Worm (Caenorhabditis elegans) whole organism, L1 larva: ENCODE data around the gene ttbk-3.

Experiments
- C16A3.4 ChIP-seq: fragments of 150-350 bp; optimal IDR thresholded peaks from 2 replicates; lab custom pipeline; 2014; ENCODE audit warnings: missing biosample characterization, missing genetic modification characterization
- Y116A8C.19 ChIP-seq: sonication (generic microtip); optimal IDR thresholded peaks from 2 replicates; lab custom pipeline; 2016; ENCODE audit warnings: missing compliant biosample characterization, missing genetic modification characterization, borderline replicate concordance
- alr-1 ChIP-seq: fragments of 200-800 bp; sonication (Bioruptor generic); optimal IDR thresholded peaks from 2 replicates; lab custom pipeline; 2018; ENCODE audit warnings: borderline replicate concordance, mild to moderate bottlenecking, missing genetic modification characterization, missing compliant biosample characterization
- blmp-1 ChIP-seq: fragments of 150-350 bp; optimal IDR thresholded peaks from 2 replicates; lab custom pipeline; 2014; ENCODE audit warnings: missing biosample characterization, missing genetic modification characterization
- ceh-63 ChIP-seq: fragments of 200-800 bp; sonication (Bioruptor generic); optimal IDR thresholded peaks from 2 replicates; lab custom pipeline; 2018; ENCODE audit warnings: mild to moderate bottlenecking, missing genetic modification characterization, missing compliant biosample characterization
- ceh-82 ChIP-seq, 3 experiments: fragments of 150-350 bp in 1 of 3; sonication (generic microtip) in 2 of 3; optimal IDR thresholded peaks; 2 replicates each; lab custom pipeline; 2014 to 2017; ENCODE audit warnings: missing biosample characterization in 3 of 3, missing genetic modification characterization in 3 of 3
- ceh-88 ChIP-seq: fragments of 200-800 bp; sonication (Bioruptor generic); IDR thresholded peaks from 2 replicates; pipeline ENCODE4 v1.3.6; 2022; ENCODE audit warnings: missing genetic modification characterization, missing compliant biosample characterization
- ces-1 ChIP-seq: fragments of 150-350 bp; optimal IDR thresholded peaks from 2 replicates; lab custom pipeline; 2014; ENCODE audit warnings: missing biosample characterization, missing genetic modification reagents, missing genetic modification characterization
- efl-1 ChIP-seq, 4 experiments: fragments of 150-350 bp; optimal IDR thresholded peaks in 3 of 4; peaks in 1 of 4; 1 replicate in 1 of 4; 2 replicates in 3 of 4; lab custom pipeline; 2014; ENCODE audit warnings: missing biosample characterization in 2 of 4, missing genetic modification characterization in 2 of 4, missing genetic modification reagents in 2 of 4
- elt-2 ChIP-seq: sonication (generic microtip); optimal IDR thresholded peaks from 2 replicates; lab custom pipeline; 2016; ENCODE audit warnings: missing genetic modification characterization, mild to moderate bottlenecking, inconsistent platforms, missing compliant biosample characterization, missing genetic modification reagents
- fkh-10 ChIP-seq: sonication (generic microtip); optimal IDR thresholded peaks from 2 replicates; lab custom pipeline; 2017; ENCODE audit warnings: missing biosample characterization, missing genetic modification reagents, missing genetic modification characterization
- grh-1 ChIP-seq: fragments of 200-800 bp; sonication (Bioruptor generic); IDR thresholded peaks from 2 replicates; pipeline ENCODE4 v1.3.6; 2022; ENCODE audit warnings: missing genetic modification reagents, missing genetic modification characterization, missing compliant biosample characterization
- hlh-17 ChIP-seq: fragments of 200-800 bp; sonication (Bioruptor generic); optimal IDR thresholded peaks from 2 replicates; lab custom pipeline; 2018; ENCODE audit warnings: missing genetic modification characterization, mild to moderate bottlenecking, missing compliant biosample characterization, moderate library complexity, borderline replicate concordance
- lin-14 ChIP-seq: fragments of 200-800 bp; sonication (Bioruptor generic); optimal IDR thresholded peaks from 2 replicates; lab custom pipeline; 2018; ENCODE audit warnings: mild to moderate bottlenecking, missing genetic modification characterization, moderate library complexity, missing compliant biosample characterization
- lin-35 ChIP-seq, 2 experiments: fragments of 150-350 bp; optimal IDR thresholded peaks; 2 replicates each; lab custom pipeline; 2014; ENCODE audit warnings: missing biosample characterization in 2 of 2, missing genetic modification characterization in 2 of 2, missing genetic modification reagents in 2 of 2
- lin-39 ChIP-seq: fragments of 150-350 bp; optimal IDR thresholded peaks from 2 replicates; lab custom pipeline; 2014; ENCODE audit warnings: missing biosample characterization, missing genetic modification reagents, missing genetic modification characterization
- lsy-2 ChIP-seq, 2 experiments: fragments of 150-350 bp; optimal IDR thresholded peaks; 2 replicates each; lab custom pipeline; 2014; ENCODE audit warnings: missing biosample characterization in 2 of 2, missing genetic modification characterization in 2 of 2
- mab-9 ChIP-seq: fragments of 200-800 bp; sonication (Bioruptor generic); IDR thresholded peaks from 2 replicates; pipeline ENCODE4 v1.3.6; 2022; ENCODE audit warnings: missing genetic modification reagents, missing genetic modification characterization, missing compliant biosample characterization
- mdl-1 ChIP-seq, 2 experiments: fragments of 150-350 bp; optimal IDR thresholded peaks; 2 replicates each; lab custom pipeline; 2014 to 2017; ENCODE audit warnings: missing biosample characterization in 2 of 2, missing genetic modification characterization in 2 of 2, inconsistent platforms in 1 of 2
- mep-1 ChIP-seq: fragments of 150-350 bp; optimal IDR thresholded peaks from 2 replicates; lab custom pipeline; 2014; ENCODE audit warnings: missing biosample characterization, missing genetic modification characterization
- nhr-11 ChIP-seq: fragments of 150-350 bp; optimal IDR thresholded peaks from 2 replicates; lab custom pipeline; 2014; ENCODE audit warnings: missing biosample characterization, missing genetic modification characterization
- nhr-19 ChIP-seq: fragments of 200-800 bp; sonication (Bioruptor generic); conservative IDR thresholded peaks from 2 replicates; pipeline ENCODE4 v1.3.6; 2022; ENCODE audit warnings: missing genetic modification characterization, missing compliant biosample characterization
- nhr-20 ChIP-seq: sonication (generic microtip); optimal IDR thresholded peaks from 2 replicates; lab custom pipeline; 2016; ENCODE audit warnings: mild to moderate bottlenecking, missing genetic modification characterization, missing compliant biosample characterization
- nhr-47 ChIP-seq: sonication (generic microtip); optimal IDR thresholded peaks from 2 replicates; lab custom pipeline; 2016; ENCODE audit warnings: mild to moderate bottlenecking, missing genetic modification characterization, moderate library complexity, missing compliant biosample characterization
- nhr-71 ChIP-seq: sonication (generic microtip); optimal IDR thresholded peaks from 2 replicates; lab custom pipeline; 2016; ENCODE audit warnings: mild to moderate bottlenecking, missing genetic modification characterization, moderate library complexity, missing compliant biosample characterization
- nhr-77 ChIP-seq: fragments of 150-350 bp; optimal IDR thresholded peaks from 2 replicates; lab custom pipeline; 2014; ENCODE audit warnings: missing biosample characterization, missing genetic modification characterization
- nhr-85 ChIP-seq: sonication (generic microtip); peaks from one replicate; lab custom pipeline; 2016; ENCODE audit warnings: missing genetic modification characterization, inconsistent platforms, missing compliant biosample characterization
- pag-3 ChIP-seq: sonication (generic microtip); optimal IDR thresholded peaks from 2 replicates; lab custom pipeline; 2017; ENCODE audit warnings: missing genetic modification characterization, mild to moderate bottlenecking, missing compliant biosample characterization, antibody characterized with exemption, borderline replicate concordance; ENCODE audit not compliant: insufficient read depth
- pax-3 ChIP-seq: fragments of 200-800 bp; sonication (Bioruptor generic); optimal IDR thresholded peaks from 2 replicates; lab custom pipeline; 2018; ENCODE audit warnings: mild to moderate bottlenecking, missing genetic modification characterization, moderate library complexity, missing compliant biosample characterization
- rnt-1 ChIP-seq: sonication (generic microtip); optimal IDR thresholded peaks from 2 replicates; lab custom pipeline; 2016; ENCODE audit warnings: mild to moderate bottlenecking, missing genetic modification characterization, moderate library complexity, missing compliant biosample characterization
- skn-1 ChIP-seq: fragments of 150-350 bp; optimal IDR thresholded peaks from 2 replicates; lab custom pipeline; 2014; ENCODE audit warnings: missing biosample characterization, missing genetic modification characterization
- snu-23 ChIP-seq: sonication (generic microtip); optimal IDR thresholded peaks from 2 replicates; lab custom pipeline; 2016; ENCODE audit warnings: missing genetic modification characterization, missing compliant biosample characterization
- sptf-1 ChIP-seq: fragments of 150-350 bp; optimal IDR thresholded peaks from 2 replicates; lab custom pipeline; 2014; ENCODE audit warnings: missing biosample characterization, missing genetic modification characterization
- swsn-7 ChIP-seq: sonication (generic microtip); optimal IDR thresholded peaks from 2 replicates; lab custom pipeline; 2016; ENCODE audit warnings: missing genetic modification characterization, missing compliant biosample characterization
- tbx-2 ChIP-seq: sonication (generic microtip); optimal IDR thresholded peaks from 2 replicates; lab custom pipeline; 2016; ENCODE audit warnings: missing genetic modification characterization, missing compliant biosample characterization
- unc-30 ChIP-seq: sonication (generic microtip); optimal IDR thresholded peaks from 2 replicates; lab custom pipeline; 2017; ENCODE audit warnings: missing biosample characterization, missing genetic modification characterization
- unc-86 ChIP-seq: sonication (generic microtip); optimal IDR thresholded peaks from 2 replicates; lab custom pipeline; 2016; ENCODE audit warnings: missing genetic modification characterization, missing compliant biosample characterization
- unc-98 ChIP-seq: fragments of 200-800 bp; sonication (Bioruptor generic); IDR thresholded peaks from 2 replicates; pipeline ENCODE4 v1.3.6; 2022; ENCODE audit warnings: missing genetic modification characterization, missing compliant biosample characterization
- xbp-1 ChIP-seq: sonication (generic microtip); optimal IDR thresholded peaks from 2 replicates; lab custom pipeline; 2016; ENCODE audit warnings: missing genetic modification characterization, missing compliant biosample characterization

The ttbk-3 gene

ce11 chrIV:9873837-9874236 is 15.9 kb downstream of the ttbk-3 start (continued):
- TF ChIP-seq fkh-10 (no peak), blmp-1 (peak; percentile 41)
- TF ChIP-seq, all 84 proteins: peak for 26

DNA sequence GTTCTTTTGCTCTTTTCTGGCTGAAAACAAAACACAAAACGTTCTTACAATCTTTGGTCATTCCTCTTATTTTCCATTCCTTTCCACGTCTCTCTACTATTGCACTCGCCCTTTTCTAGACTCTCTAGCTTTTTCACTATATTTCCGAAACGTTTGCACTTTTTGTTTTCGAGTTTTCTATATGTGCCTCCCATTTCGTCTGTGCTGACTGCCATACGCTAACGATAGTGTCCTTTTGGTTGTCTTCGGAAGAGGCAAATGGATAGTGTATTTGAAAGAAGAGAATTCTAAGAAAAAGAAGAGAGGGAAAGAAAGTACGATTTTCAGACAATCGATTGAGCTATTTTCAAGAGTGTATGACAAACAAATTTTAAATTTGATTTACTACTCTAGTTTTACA is 17.0 kb downstream of the ttbk-3 start:
- peak in 1 of 2 experiments; percentile 26 for TF ChIP-seq lin-35 (GFP tag; optimal IDR thresholded peaks at IDR 0.05; lab: Kevin White, UChicago)
- TF ChIP-seq skn-1 (tag; lab: Kevin White, UChicago) = no peak
- peak in 1 of 3 experiments; percentile 22 for TF ChIP-seq ceh-82 (tag; optimal IDR thresholded peaks at IDR 0.05; lab: Kevin White, UChicago)
- no peak for TF ChIP-seq pax-3 (tag; lab: Kevin White, UChicago)
- TF ChIP-seq mdl-1 (tag; optimal IDR thresholded peaks at IDR 0.05; lab: Kevin White, UChicago) = no peak
- peak; percentile 8 for TF ChIP-seq snu-23 (GFP tag; lab: Kevin White, UChicago)
- TF ChIP-seq elt-2 (tag; lab: Kevin White, UChicago) = peak; percentile 39
- peak; percentile 14 for TF ChIP-seq mep-1 (tag; lab: Kevin White, UChicago)
- peak in 1 of 2 experiments; percentile 11 for TF ChIP-seq lsy-2 (tag; optimal IDR thresholded peaks at IDR 0.05; lab: Kevin White, UChicago)
- TF ChIP-seq C16A3.4 = no peak
- peak; percentile 64 for TF ChIP-seq lin-14 (GFP tag; lab: Kevin White, UChicago)
- TF ChIP-seq rnt-1 (tag; lab: Kevin White, UChicago) = peak; percentile 3
- no peak for TF ChIP-seq nhr-11
- TF ChIP-seq hlh-17 (GFP tag; lab: Kevin White, UChicago) = no peak
- TF ChIP-seq nhr-71 (tag; lab: Kevin White, UChicago) = peak; percentile 37

ce11 chrIV:9872210-9872609 is 17.5 kb downstream of the ttbk-3 start:
- TF ChIP-seq tbx-2 = no peak
- peak in 1 of 2 experiments; percentile 29 for TF ChIP-seq lsy-2 (tag; optimal IDR thresholded peaks at IDR 0.05; lab: Kevin White, UChicago)
- TF ChIP-seq lin-39 = no peak
- no peak for TF ChIP-seq ceh-82 (tag; optimal IDR thresholded peaks at IDR 0.05; lab: Kevin White, UChicago)
- TF ChIP-seq unc-98 = no peak
- TF ChIP-seq nhr-85 (tag; lab: Kevin White, UChicago) = peak; percentile 86
- TF ChIP-seq efl-1 (optimal IDR thresholded peaks at IDR 0.05; lab: Kevin White, UChicago) = no peak
- peak in 1 of 2 experiments; percentile 53 for TF ChIP-seq efl-1 (GFP tag; optimal IDR thresholded peaks at IDR 0.05 in 1 of 2; lab: Kevin White, UChicago)
- peak; percentile 52 for TF ChIP-seq nhr-20

- TF ChIP-seq nhr-77 (peak; percentile 16), unc-86 (tag; lab: Kevin White, UChicago) (no peak), swsn-7 (tag; lab: Kevin White, UChicago) (no peak), ceh-82 (tag; optimal IDR thresholded peaks at IDR 0.05; lab: Kevin White, UChicago) (no peak), lin-14 (GFP tag; lab: Kevin White, UChicago) (peak; percentile 31), grh-1 (GFP tag; lab: Robert Waterston, UW) (no peak), snu-23 (GFP tag; lab: Kevin White, UChicago) (no peak), ceh-88 (no peak), alr-1 (tag; lab: Kevin White, UChicago) (no peak), ceh-63 (GFP tag; lab: Kevin White, UChicago) (no peak), mep-1 (tag; lab: Kevin White, UChicago) (no peak), Y116A8C.19 (no peak), elt-2 (tag; lab: Kevin White, UChicago) (no peak), sptf-1 (tag; lab: Kevin White, UChicago) (no peak), tbx-2 (peak; percentile 45), unc-30 (tag; lab: Kevin White, UChicago) (no peak), nhr-47 (tag; lab: Kevin White, UChicago) (no peak), xbp-1 (tag; lab: Kevin White, UChicago) (no peak), fkh-10 (no peak), unc-98 (no peak), nhr-19 (GFP tag; lab: Robert Waterston, UW) (no peak; the same call in 1 of the 2 replicates), nhr-11 (no peak), pag-3 (tag; lab: Kevin White, UChicago) (no peak), ces-1 (GFP tag; lab: Kevin White, UChicago) (no peak), mab-9 (GFP tag; lab: Robert Waterston, UW) (no peak)
Observed at ce11 chrIV:9869344-9869743, 20.4 kb downstream of the ttbk-3 start.
